Worm (Caenorhabditis elegans) whole organism, L3 larva: Measurements from ENCODE around the gene C28H8.3.

ENCODE experiments used
- elt-2 ChIP-seq: sonication (generic microtip); optimal IDR thresholded peaks from 2 replicates; lab custom pipeline; 2016; ENCODE audit warnings: missing genetic modification reagents, mild to moderate bottlenecking, missing genetic modification characterization, missing compliant biosample characterization
- elt-3 ChIP-seq, 3 experiments: fragments of 150-350 bp in 1 of 3; sonication (generic microtip) in 2 of 3; optimal IDR thresholded peaks; 2 replicates in 2 of 3; 4 replicates in 1 of 3; lab custom pipeline; 2014 to 2017; ENCODE audit warnings: missing biosample characterization in 3 of 3, missing genetic modification characterization in 3 of 3
- nfya-1 ChIP-seq: sonication (generic microtip); optimal IDR thresholded peaks from 2 replicates; lab custom pipeline; 2017; ENCODE audit warnings: missing genetic modification characterization, mild to moderate bottlenecking, missing compliant biosample characterization, antibody characterized with exemption, moderate library complexity; ENCODE audit not compliant: insufficient read depth
- pha-4 ChIP-seq: fragments of 150-350 bp; optimal IDR thresholded peaks from 2 replicates; lab custom pipeline; 2014; ENCODE audit warnings: missing biosample characterization, missing genetic modification reagents, missing genetic modification characterization
- skn-1 ChIP-seq: fragments of 150-350 bp; optimal IDR thresholded peaks from 2 replicates; lab custom pipeline; 2014; ENCODE audit warnings: missing biosample characterization, missing genetic modification characterization
- snpc-4 ChIP-seq: fragments of 150-350 bp; optimal IDR thresholded peaks from 2 replicates; lab custom pipeline; 2014; ENCODE audit warnings: missing biosample characterization, missing genetic modification characterization

- TF ChIP-seq pha-4 (tag; lab: Kevin White, UChicago) (no peak), elt-2 (tag; lab: Kevin White, UChicago) (no peak), snpc-4 (tag; lab: Kevin White, UChicago) (no peak), nfya-1 (no peak), elt-3 (tag; optimal IDR thresholded peaks at IDR 0.05; lab: Kevin White, UChicago) (no peak), skn-1 (tag; lab: Kevin White, UChicago) (no peak)
These were observed 5.9 kb upstream of the C28H8.3 start for ce11 chrIII:5902558-5902957.
